Fruit fly (Drosophila melanogaster): ENCODE results near the gene CG13004.

The CG13004 gene

dm6 chrX:16786860-16787415 is 48.4 kb downstream of the CG13004 start, which contains the start of the genes CG9609 and Sap30:
Gene CG9609 (minus strand): TSS chrX:16787008.
Gene Sap30 (plus strand): TSS chrX:16787283.
- no peak for TF ChIP-seq Dad (GFP tag; optimal IDR thresholded peaks at IDR 0.05)
- TF ChIP-seq CG2120 (GFP tag; optimal IDR thresholded peaks at IDR 0.05) = peak; percentile 27
- TF ChIP-seq az2 (GFP tag; optimal IDR thresholded peaks at IDR 0.05) = no peak
- peak; percentile 35; the same call in 1 of the 2 replicates for TF ChIP-seq MBD-R2 (GFP tag; IDR thresholded peaks at IDR 0.05)
- TF ChIP-seq Dek (tag; optimal IDR thresholded peaks at IDR 0.05) = peak; percentile 17
- peak; percentile 27 for TF ChIP-seq CG12659 (GFP tag; optimal IDR thresholded peaks at IDR 0.05)
- TF ChIP-seq CG14710 (tag; optimal IDR thresholded peaks at IDR 0.05) = peak; percentile 61
- TF ChIP-seq gce (GFP tag; IDR thresholded peaks at IDR 0.05) = 0 out of 3 replicates have a peak, but pooled peaks have one; percentile 15
- peak; percentile 84 for TF ChIP-seq onecut (GFP tag; IDR thresholded peaks at IDR 0.05)
- no peak for TF ChIP-seq CG13624 (GFP tag; optimal IDR thresholded peaks at IDR 0.05)
- TF ChIP-seq vvl (GFP tag; IDR thresholded peaks at IDR 0.05) = 0 out of 2 replicates have a peak, but pooled peaks have one; percentile 30
- no peak for TF ChIP-seq cato (GFP tag; optimal IDR thresholded peaks at IDR 0.05; ENCODE audit: borderline replicate concordance)
- peak; percentile 13; the same call in 1 of the 2 replicates for TF ChIP-seq Rfx (GFP tag; IDR thresholded peaks at IDR 0.05)
- TF ChIP-seq CG3847 (GFP tag; IDR thresholded peaks at IDR 0.05) = peak; percentile 18; the same call in 1 of the 2 replicates
- no peak for TF ChIP-seq Aef1 (GFP tag; IDR thresholded peaks at IDR 0.05)
- peak; percentile 26; the same call in 1 of the 2 replicates for TF ChIP-seq CG9932 (GFP tag; IDR thresholded peaks at IDR 0.05)
- TF ChIP-seq Ptx1 (GFP tag; IDR thresholded peaks at IDR 0.05) = no peak
- TF ChIP-seq Sry-β (GFP tag; optimal IDR thresholded peaks at IDR 0.05) = no peak
- TF ChIP-seq Bgb (GFP tag; IDR thresholded peaks at IDR 0.05; ENCODE audit: partially characterized antibody) = no peak; the same call in 1 of the 2 replicates
- peak; percentile 9 for TF ChIP-seq CG10267 (tag; optimal IDR thresholded peaks at IDR 0.05)
- peak; percentile 48 for TF ChIP-seq row (GFP tag; IDR thresholded peaks at IDR 0.05)
- TF ChIP-seq CG8765 (GFP tag; IDR thresholded peaks at IDR 0.05) = no peak
- TF ChIP-seq CG3995 (GFP tag; optimal IDR thresholded peaks at IDR 0.05) = peak; percentile 72
- TF ChIP-seq Myb (GFP tag; optimal IDR thresholded peaks at IDR 0.05) = peak; percentile 66
- peak; percentile 30 for TF ChIP-seq CG9609 (GFP tag; optimal IDR thresholded peaks at IDR 0.05)
- TF ChIP-seq CG17829 (tag; optimal IDR thresholded peaks at IDR 0.05) = peak; percentile 2
- TF ChIP-seq Ets65A (GFP tag) = peak; percentile 79
- no peak for TF ChIP-seq dan (GFP tag; IDR thresholded peaks at IDR 0.05)
- TF ChIP-seq Opbp (GFP tag; IDR thresholded peaks at IDR 0.05; ENCODE audit: partially characterized antibody) = 0 out of 3 replicates have a peak, but pooled peaks have one; percentile 12
- peak; percentile 20 for TF ChIP-seq CG30020 (tag; optimal IDR thresholded peaks at IDR 0.05)
- TF ChIP-seq Dref (GFP tag; IDR thresholded peaks at IDR 0.05) = peak; percentile 73
- peak; percentile 89 for TF ChIP-seq stwl (tag; optimal IDR thresholded peaks at IDR 0.05)
- TF ChIP-seq CG10321 (GFP tag; IDR thresholded peaks at IDR 0.05) = no peak
- no peak for TF ChIP-seq crc (GFP tag; optimal IDR thresholded peaks at IDR 0.05)
- TF ChIP-seq gfzf (GFP tag; optimal IDR thresholded peaks at IDR 0.05) = peak; percentile 71
- peak in 1 of 2 experiments; percentile 14 for TF ChIP-seq Pdp1 (GFP tag; optimal IDR thresholded peaks at IDR 0.05)
- TF ChIP-seq Sry-δ (GFP tag; optimal IDR thresholded peaks at IDR 0.05) = peak; percentile 55
- peak; percentile 71 for TF ChIP-seq Med (GFP tag)
- peak; percentile 38 for TF ChIP-seq CG4617 (GFP tag; optimal IDR thresholded peaks at IDR 0.05; ENCODE audit: borderline replicate concordance)
- TF ChIP-seq ranshi (GFP tag; IDR thresholded peaks at IDR 0.05) = no peak
- TF ChIP-seq Doc3 (GFP tag; IDR thresholded peaks at IDR 0.05; ENCODE audit: partially characterized antibody) = 0 out of 3 replicates have a peak, but pooled peaks have one; percentile 41
- peak; percentile 43 for TF ChIP-seq CG9437 (GFP tag; optimal IDR thresholded peaks at IDR 0.05)
- peak; percentile 57 for TF ChIP-seq Ets97D (GFP tag; optimal IDR thresholded peaks at IDR 0.05)
- TF ChIP-seq CoRest (tag; optimal IDR thresholded peaks at IDR 0.05) = peak; percentile 29
- TF ChIP-seq abd-A (tag; optimal IDR thresholded peaks at IDR 0.05) = no peak
- TF ChIP-seq CG2129 (GFP tag; IDR thresholded peaks at IDR 0.05; ENCODE audit: partially characterized antibody) = no peak
- peak; percentile 90 for TF ChIP-seq CG7928 (GFP tag; optimal IDR thresholded peaks at IDR 0.05)
- TF ChIP-seq cad (GFP tag; optimal IDR thresholded peaks at IDR 0.05) = no peak
- TF ChIP-seq pzg (GFP tag; optimal IDR thresholded peaks at IDR 0.05) = peak; percentile 73
- TF ChIP-seq CG15514 (GFP tag; optimal IDR thresholded peaks at IDR 0.05) = peak; percentile 10

Measured in whole organism, embryonic.